Worm (Caenorhabditis elegans): ENCODE measurements around the gene F59E12.1.

DNA sequence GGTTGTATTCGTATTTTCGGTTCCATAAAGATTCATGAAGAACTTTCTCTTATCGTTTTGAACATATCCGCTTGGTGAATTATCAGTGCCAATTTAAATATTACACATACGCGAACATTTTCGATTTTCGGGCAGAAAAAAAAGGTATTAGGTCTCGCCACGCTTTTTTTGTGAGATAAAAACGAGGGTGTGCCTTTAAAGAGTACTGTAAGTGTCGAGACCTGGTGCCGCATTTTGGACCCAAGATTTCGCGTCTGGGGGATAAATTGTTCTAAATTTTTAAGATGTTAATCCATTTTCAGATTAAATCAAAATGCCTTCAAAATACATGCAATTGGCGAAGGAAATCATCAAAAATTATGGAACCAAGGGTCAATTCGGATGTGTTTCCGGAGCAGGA is 39.6 kb downstream of the F59E12.1 start, which contains the start of gene C25H3.3:
- TF ChIP-seq unc-39 (tag; optimal IDR thresholded peaks at IDR 0.05) (no peak), unc-62 (GFP tag; optimal IDR thresholded peaks at IDR 0.05 in 1 of 2) (no peak), unc-62 (tag; optimal IDR thresholded peaks at IDR 0.05) (no peak), zip-2 (tag; optimal IDR thresholded peaks at IDR 0.05) (no peak), lin-13 (GFP tag; optimal IDR thresholded peaks at IDR 0.05) (no peak), nhr-11 (tag; optimal IDR thresholded peaks at IDR 0.05) (no peak), mdt-29 (GFP tag; IDR thresholded peaks at IDR 0.05) (no peak), tra-1 (GFP tag; IDR thresholded peaks at IDR 0.05) (no peak), lsy-2 (tag; optimal IDR thresholded peaks at IDR 0.05) (no peak), nhr-10 (tag; optimal IDR thresholded peaks at IDR 0.05) (no peak)
